Worm (Caenorhabditis elegans): Measurements from ENCODE around the gene hse-5.
A peak's percentile ranks its signal among the peaks of the same experiment; 100 is the strongest.

hse-5 gene

DNA sequence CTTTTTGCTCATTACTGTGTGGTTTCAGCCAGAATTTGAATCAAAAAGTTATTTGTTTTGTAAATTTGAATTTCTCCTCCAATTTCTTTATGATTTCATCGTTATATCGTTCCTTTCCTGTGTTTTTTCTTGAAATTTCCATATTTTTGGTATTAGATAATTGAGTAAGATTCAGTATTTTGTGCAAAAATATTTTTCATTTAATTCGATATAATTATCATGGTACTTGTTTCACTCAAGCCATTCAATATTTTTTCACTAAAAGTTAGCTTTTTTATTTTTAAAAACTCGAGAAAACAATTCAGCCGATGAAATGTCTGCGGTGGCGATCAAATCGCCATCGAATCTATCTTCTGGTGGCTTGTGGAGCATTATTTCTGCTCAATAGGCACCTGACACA, at the start of gene hse-5:
Gene hse-5, plus strand, starts transcription at position 301 of the 400 bp plus-strand sequence.
- TF ChIP-seq dpl-1 (GFP tag; optimal IDR thresholded peaks at IDR 0.05) = no peak
- no peak for TF ChIP-seq gei-17 (GFP tag; optimal IDR thresholded peaks at IDR 0.05)
- TF ChIP-seq ceh-100 (GFP tag; IDR thresholded peaks at IDR 0.05) = no peak
- no peak for TF ChIP-seq ceh-40 (GFP tag; IDR thresholded peaks at IDR 0.05)
- no peak for TF ChIP-seq madf-10 (tag; optimal IDR thresholded peaks at IDR 0.05)
- no peak for TF ChIP-seq nfya-1 (tag; optimal IDR thresholded peaks at IDR 0.05; ENCODE audit: borderline replicate concordance, insufficient read depth)
- TF ChIP-seq pbrm-1 (GFP tag; IDR thresholded peaks at IDR 0.05) = no peak
- no peak for TF ChIP-seq nhr-27 (tag; optimal IDR thresholded peaks at IDR 0.05)

DNA sequence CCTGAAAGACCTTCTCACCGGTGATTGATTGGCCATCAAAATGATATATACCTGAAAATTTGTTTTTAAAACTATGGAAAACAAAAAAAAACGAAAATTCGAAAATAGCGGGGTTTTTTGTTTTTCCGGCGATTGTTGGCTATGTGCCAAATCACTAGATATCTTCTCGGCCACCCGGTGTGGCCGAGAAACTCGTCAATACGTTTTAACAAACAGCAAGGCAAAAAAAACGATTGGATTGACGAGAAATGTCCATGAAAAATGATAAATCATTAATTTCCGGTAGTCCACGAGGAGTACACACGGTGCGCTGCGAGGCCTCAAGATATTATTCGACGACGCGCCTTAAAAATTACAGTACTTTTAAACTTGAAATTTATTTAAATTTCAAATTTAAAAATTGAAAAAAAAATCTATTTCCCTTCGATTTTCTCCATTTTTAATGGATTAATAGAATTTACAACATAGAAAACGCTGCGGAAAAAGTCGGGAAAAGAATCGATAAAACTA, 44.1 kb upstream of the hse-5 start, which contains the start of gene R10E4.11:
Gene R10E4.11, minus strand, starts transcription at position 51 of the 510 bp plus-strand sequence.
- TF ChIP-seq ceh-40 (GFP tag; IDR thresholded peaks at IDR 0.05) (no peak), mes-4 (tag; optimal IDR thresholded peaks at IDR 0.05) (no peak), T26A5.8 (tag; optimal IDR thresholded peaks at IDR 0.05) (no peak), lin-35 (GFP tag; optimal IDR thresholded peaks at IDR 0.05) (no peak), T07F8.4 (tag; optimal IDR thresholded peaks at IDR 0.05) (no peak), attf-5 (GFP tag; optimal IDR thresholded peaks at IDR 0.05) (no peak), lir-1 (GFP tag; conservative IDR thresholded peaks at IDR 0.05) (no peak), ceh-79 (tag; optimal IDR thresholded peaks at IDR 0.05) (no peak), athp-1 (tag; optimal IDR thresholded peaks at IDR 0.05) (no peak), cebp-2 (GFP tag; IDR thresholded peaks at IDR 0.05) (no peak), madf-6 (GFP tag; IDR thresholded peaks at IDR 0.05) (peak; percentile 54; the same call in 1 of the 2 replicates), unc-130 (GFP tag; optimal IDR thresholded peaks at IDR 0.05) (no peak), C06A6.2 (GFP tag; conservative IDR thresholded peaks at IDR 0.05) (no peak), atf-7 (tag; optimal IDR thresholded peaks at IDR 0.05) (no peak), K11D2.4 (GFP tag; IDR thresholded peaks at IDR 0.05) (no peak), lsl-1 (GFP tag; optimal IDR thresholded peaks at IDR 0.05) (peak; percentile 66), F33H1.4 (GFP tag; IDR thresholded peaks at IDR 0.05) (peak; percentile 61)

DNA sequence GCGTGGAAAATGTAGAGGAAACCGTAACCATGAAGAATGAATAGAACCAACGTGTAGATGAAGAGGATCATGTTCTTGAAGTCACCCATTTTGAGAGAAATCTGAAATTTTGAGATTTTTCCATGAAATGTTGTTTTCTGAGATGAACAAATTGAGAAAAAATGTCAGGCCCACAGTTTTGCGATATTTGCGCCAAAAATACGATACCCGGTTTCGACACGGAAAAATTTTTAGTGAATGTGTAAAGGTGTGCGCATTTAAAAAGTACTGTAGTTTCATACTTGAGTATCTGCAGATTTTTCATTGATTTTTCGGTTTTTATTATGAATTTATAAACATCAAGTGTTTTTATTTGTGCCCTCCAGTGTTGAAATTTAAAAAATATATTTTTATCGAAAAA, 42.8 kb upstream of the hse-5 start, which contains the start of gene R10E4.9:
Gene R10E4.9, minus strand, starts transcription at position 101 of the 400 bp plus-strand sequence.
- TF ChIP-seq zim-3 (tag; optimal IDR thresholded peaks at IDR 0.05) (no peak), snpc-3.4 (tag; optimal IDR thresholded peaks at IDR 0.05) (no peak), egl-44 (GFP tag; IDR thresholded peaks at IDR 0.05) (no peak), die-1 (tag; optimal IDR thresholded peaks at IDR 0.05) (no peak), lin-40 (tag; optimal IDR thresholded peaks at IDR 0.05) (no peak), nfya-1 (tag; optimal IDR thresholded peaks at IDR 0.05; ENCODE audit: borderline replicate concordance, insufficient read depth) (no peak), aptf-2 (GFP tag; conservative IDR thresholded peaks at IDR 0.05) (no peak), ztf-25 (GFP tag; IDR thresholded peaks at IDR 0.05) (no peak), efl-1 (GFP tag; optimal IDR thresholded peaks at IDR 0.05) (no peak), nfyb-1 (GFP tag; IDR thresholded peaks at IDR 0.05) (no peak), ztf-18 (tag; optimal IDR thresholded peaks at IDR 0.05) (no peak)

DNA sequence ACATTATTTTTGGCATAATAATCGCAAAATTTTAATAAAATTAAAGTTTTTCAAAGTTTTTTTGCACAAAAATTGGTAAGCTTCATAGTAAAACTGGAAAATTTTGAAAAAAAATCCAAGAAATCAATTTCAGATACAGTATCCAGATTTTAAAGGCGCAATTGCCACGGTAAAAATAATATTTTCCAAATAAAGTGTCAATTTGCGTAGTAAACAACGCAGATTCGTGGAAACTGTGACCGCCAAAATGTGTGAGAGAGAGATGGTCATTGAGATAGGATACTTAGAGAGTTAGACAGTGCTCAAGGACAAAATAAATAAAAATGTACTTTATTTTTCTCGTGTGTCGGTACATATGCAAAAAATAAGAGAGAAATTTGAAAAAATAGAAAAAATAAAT, 42.4 kb upstream of the hse-5 start:
- TF ChIP-seq akir-1 (GFP tag; optimal IDR thresholded peaks at IDR 0.05) (no peak), efl-1 (GFP tag; optimal IDR thresholded peaks at IDR 0.05) (peak; percentile 29), ztf-26 (tag; optimal IDR thresholded peaks at IDR 0.05) (no peak), madf-6 (GFP tag; IDR thresholded peaks at IDR 0.05) (peak; percentile 39; the same call in 1 of the 2 replicates), ceh-91 (GFP tag; IDR thresholded peaks at IDR 0.05) (no peak), F52B5.7 (tag; optimal IDR thresholded peaks at IDR 0.05) (no peak), T07F8.4 (tag; optimal IDR thresholded peaks at IDR 0.05) (no peak), xnd-1 (tag; optimal IDR thresholded peaks at IDR 0.05) (peak; percentile 29), lsl-1 (GFP tag; optimal IDR thresholded peaks at IDR 0.05) (peak; percentile 65), F33H1.4 (GFP tag; IDR thresholded peaks at IDR 0.05) (no peak), zfh-2 (GFP tag; conservative IDR thresholded peaks at IDR 0.05) (no peak), mes-4 (tag; optimal IDR thresholded peaks at IDR 0.05) (no peak), ztf-18 (tag; optimal IDR thresholded peaks at IDR 0.05) (no peak), B0336.3 (GFP tag; IDR thresholded peaks at IDR 0.05) (no peak), nhr-80 (tag; optimal IDR thresholded peaks at IDR 0.05) (no peak)
